Worm (Caenorhabditis elegans) whole organism, L1 larva: ENCODE results near the gene T09F3.5.

Experiments used
- C04F5.9 ChIP-seq: sonication (generic microtip); optimal IDR thresholded peaks from 2 replicates; lab custom pipeline; 2016; ENCODE audit warnings: missing genetic modification characterization, missing compliant biosample characterization
- C16A3.4 ChIP-seq: fragments of 150-350 bp; optimal IDR thresholded peaks from 2 replicates; lab custom pipeline; 2014; ENCODE audit warnings: missing biosample characterization, missing genetic modification characterization
- Y116A8C.19 ChIP-seq: sonication (generic microtip); optimal IDR thresholded peaks from 2 replicates; lab custom pipeline; 2016; ENCODE audit warnings: missing compliant biosample characterization, missing genetic modification characterization, borderline replicate concordance
- aha-1 ChIP-seq: fragments of 150-350 bp; optimal IDR thresholded peaks from 2 replicates; lab custom pipeline; 2014; ENCODE audit warnings: missing biosample characterization, missing genetic modification characterization
- aly-2 ChIP-seq: fragments of 150-350 bp; optimal IDR thresholded peaks from 2 replicates; lab custom pipeline; 2014; ENCODE audit warnings: missing biosample characterization, missing genetic modification characterization
- ceh-63 ChIP-seq: fragments of 200-800 bp; sonication (Bioruptor generic); optimal IDR thresholded peaks from 2 replicates; lab custom pipeline; 2018; ENCODE audit warnings: mild to moderate bottlenecking, missing genetic modification characterization, missing compliant biosample characterization
- ceh-82 ChIP-seq, 3 experiments: fragments of 150-350 bp in 1 of 3; sonication (generic microtip) in 2 of 3; optimal IDR thresholded peaks; 2 replicates each; lab custom pipeline; 2014 to 2017; ENCODE audit warnings: missing biosample characterization in 3 of 3, missing genetic modification characterization in 3 of 3
- ces-1 ChIP-seq: fragments of 150-350 bp; optimal IDR thresholded peaks from 2 replicates; lab custom pipeline; 2014; ENCODE audit warnings: missing biosample characterization, missing genetic modification reagents, missing genetic modification characterization
- dsc-1 ChIP-seq: sonication (generic microtip); optimal IDR thresholded peaks from 2 replicates; lab custom pipeline; 2016; ENCODE audit warnings: mild to moderate bottlenecking, missing genetic modification characterization, missing compliant biosample characterization
- efl-1 ChIP-seq, 4 experiments: fragments of 150-350 bp; optimal IDR thresholded peaks in 3 of 4; peaks in 1 of 4; 1 replicate in 1 of 4; 2 replicates in 3 of 4; lab custom pipeline; 2014; ENCODE audit warnings: missing biosample characterization in 2 of 4, missing genetic modification characterization in 2 of 4, missing genetic modification reagents in 2 of 4
- efl-3 ChIP-seq: fragments of 200-800 bp; sonication (Bioruptor generic); optimal IDR thresholded peaks from 2 replicates; lab custom pipeline; 2018; ENCODE audit warnings: mild to moderate bottlenecking, missing genetic modification characterization, missing compliant biosample characterization
- egl-27 ChIP-seq, 2 experiments: fragments of 150-350 bp in 1 of 2; sonication (generic microtip); optimal IDR thresholded peaks; 3 replicates each; lab custom pipeline; 2017 to 2018; ENCODE audit warnings: missing biosample characterization in 2 of 2, missing genetic modification characterization in 2 of 2, missing genetic modification reagents in 2 of 2
- fkh-8 ChIP-seq: sonication (generic microtip); optimal IDR thresholded peaks from 2 replicates; lab custom pipeline; 2016; ENCODE audit warnings: mild to moderate bottlenecking, missing genetic modification characterization, missing compliant biosample characterization
- hpl-2 ChIP-seq: fragments of 150-350 bp; optimal IDR thresholded peaks from 2 replicates; lab custom pipeline; 2014; ENCODE audit warnings: missing biosample characterization, missing genetic modification reagents, missing genetic modification characterization
- jun-1 ChIP-seq: fragments of 150-350 bp; optimal IDR thresholded peaks from 2 replicates; lab custom pipeline; 2014; ENCODE audit warnings: missing biosample characterization, missing genetic modification reagents, missing genetic modification characterization
- lin-13 ChIP-seq: fragments of 150-350 bp; optimal IDR thresholded peaks from 2 replicates; lab custom pipeline; 2014; ENCODE audit warnings: missing biosample characterization, missing genetic modification reagents, missing genetic modification characterization
- lin-35 ChIP-seq, 2 experiments: fragments of 150-350 bp; optimal IDR thresholded peaks; 2 replicates each; lab custom pipeline; 2014; ENCODE audit warnings: missing biosample characterization in 2 of 2, missing genetic modification characterization in 2 of 2, missing genetic modification reagents in 2 of 2
- lin-39 ChIP-seq: fragments of 150-350 bp; optimal IDR thresholded peaks from 2 replicates; lab custom pipeline; 2014; ENCODE audit warnings: missing biosample characterization, missing genetic modification reagents, missing genetic modification characterization
- lsy-2 ChIP-seq, 2 experiments: fragments of 150-350 bp; optimal IDR thresholded peaks; 2 replicates each; lab custom pipeline; 2014; ENCODE audit warnings: missing biosample characterization in 2 of 2, missing genetic modification characterization in 2 of 2
- mef-2 ChIP-seq: fragments of 150-350 bp; optimal IDR thresholded peaks from 2 replicates; lab custom pipeline; 2014; ENCODE audit warnings: missing biosample characterization, missing genetic modification characterization
- nhr-11 ChIP-seq: fragments of 150-350 bp; optimal IDR thresholded peaks from 2 replicates; lab custom pipeline; 2014; ENCODE audit warnings: missing biosample characterization, missing genetic modification characterization
- nhr-12 ChIP-seq: sonication (generic microtip); optimal IDR thresholded peaks from 2 replicates; lab custom pipeline; 2017; ENCODE audit warnings: missing biosample characterization, missing genetic modification characterization
- nhr-19 ChIP-seq: fragments of 200-800 bp; sonication (Bioruptor generic); conservative IDR thresholded peaks from 2 replicates; pipeline ENCODE4 v1.3.6; 2022; ENCODE audit warnings: missing genetic modification characterization, missing compliant biosample characterization
- nhr-47 ChIP-seq: sonication (generic microtip); optimal IDR thresholded peaks from 2 replicates; lab custom pipeline; 2016; ENCODE audit warnings: mild to moderate bottlenecking, missing genetic modification characterization, moderate library complexity, missing compliant biosample characterization
- nhr-77 ChIP-seq: fragments of 150-350 bp; optimal IDR thresholded peaks from 2 replicates; lab custom pipeline; 2014; ENCODE audit warnings: missing biosample characterization, missing genetic modification characterization
- nhr-85 ChIP-seq: sonication (generic microtip); peaks from one replicate; lab custom pipeline; 2016; ENCODE audit warnings: missing genetic modification characterization, inconsistent platforms, missing compliant biosample characterization
- pqm-1 ChIP-seq: sonication (generic microtip); optimal IDR thresholded peaks from 3 replicates; lab custom pipeline; 2017; ENCODE audit warnings: missing biosample characterization, missing genetic modification characterization
- rnt-1 ChIP-seq: sonication (generic microtip); optimal IDR thresholded peaks from 2 replicates; lab custom pipeline; 2016; ENCODE audit warnings: mild to moderate bottlenecking, missing genetic modification characterization, moderate library complexity, missing compliant biosample characterization
- skn-1 ChIP-seq: fragments of 150-350 bp; optimal IDR thresholded peaks from 2 replicates; lab custom pipeline; 2014; ENCODE audit warnings: missing biosample characterization, missing genetic modification characterization
- snu-23 ChIP-seq: sonication (generic microtip); optimal IDR thresholded peaks from 2 replicates; lab custom pipeline; 2016; ENCODE audit warnings: missing genetic modification characterization, missing compliant biosample characterization
- swsn-7 ChIP-seq: sonication (generic microtip); optimal IDR thresholded peaks from 2 replicates; lab custom pipeline; 2016; ENCODE audit warnings: missing genetic modification characterization, missing compliant biosample characterization
- tbx-2 ChIP-seq: sonication (generic microtip); optimal IDR thresholded peaks from 2 replicates; lab custom pipeline; 2016; ENCODE audit warnings: missing genetic modification characterization, missing compliant biosample characterization
- tlp-1 ChIP-seq: fragments of 150-350 bp; optimal IDR thresholded peaks from 2 replicates; lab custom pipeline; 2014; ENCODE audit warnings: missing biosample characterization, missing genetic modification characterization
- unc-130 ChIP-seq: fragments of 150-350 bp; optimal IDR thresholded peaks from 2 replicates; lab custom pipeline; 2017; ENCODE audit warnings: missing biosample characterization, missing genetic modification characterization, inconsistent platforms
- unc-62 ChIP-seq: fragments of 150-350 bp; optimal IDR thresholded peaks from 2 replicates; lab custom pipeline; 2014; ENCODE audit warnings: missing biosample characterization, missing genetic modification reagents, missing genetic modification characterization
- unc-86 ChIP-seq: sonication (generic microtip); optimal IDR thresholded peaks from 2 replicates; lab custom pipeline; 2016; ENCODE audit warnings: missing genetic modification characterization, missing compliant biosample characterization
- zag-1 ChIP-seq: fragments of 150-350 bp; optimal IDR thresholded peaks from 2 replicates; lab custom pipeline; 2014; ENCODE audit warnings: missing biosample characterization, missing genetic modification characterization
- ztf-4 ChIP-seq: fragments of 150-350 bp; optimal IDR thresholded peaks from 2 replicates; lab custom pipeline; 2014; ENCODE audit warnings: missing biosample characterization, missing genetic modification characterization

The T09F3.5 gene

ce11 chrII:10350487-10350886 lies 46.2 kb upstream of the T09F3.5 start, which contains the start of gene C07E3.9 (continued):
- TF ChIP-seq mef-2 (tag; lab: Kevin White, UChicago) (no peak), unc-86 (tag; lab: Kevin White, UChicago) (no peak), aha-1 (tag; lab: Kevin White, UChicago) (no peak), efl-3 (GFP tag; lab: Kevin White, UChicago) (no peak), lin-13 (GFP tag; lab: Kevin White, UChicago) (no peak), hpl-2 (GFP tag; lab: Kevin White, UChicago) (no peak), egl-27 (tag; optimal IDR thresholded peaks at IDR 0.05; lab: Kevin White, UChicago) (no peak)
- TF ChIP-seq, all 84 proteins: peak for 20

ce11 chrII:10351963-10352362 lies 44.7 kb upstream of the T09F3.5 start, which contains the start of gene C07E3.8:
TSS of gene C07E3.8 (plus strand) at chrII:10352263.
- TF ChIP-seq tbx-2 (tag; lab: Kevin White, UChicago) (no peak), ces-1 (GFP tag; lab: Kevin White, UChicago) (no peak), swsn-7 (tag; lab: Kevin White, UChicago) (no peak), tlp-1 (tag; lab: Kevin White, UChicago) (no peak), lin-35 (GFP tag; optimal IDR thresholded peaks at IDR 0.05; lab: Kevin White, UChicago) (no peak), snu-23 (GFP tag; lab: Kevin White, UChicago) (no peak), skn-1 (tag; lab: Kevin White, UChicago) (no peak), hpl-2 (GFP tag; lab: Kevin White, UChicago) (no peak), ceh-63 (GFP tag; lab: Kevin White, UChicago) (no peak), lsy-2 (tag; optimal IDR thresholded peaks at IDR 0.05; lab: Kevin White, UChicago) (no peak), nhr-12 (tag; lab: Kevin White, UChicago) (no peak), pqm-1 (tag; lab: Kevin White, UChicago) (no peak), nhr-19 (GFP tag; lab: Robert Waterston, UW) (no peak), rnt-1 (tag; lab: Kevin White, UChicago) (no peak), unc-130 (tag; lab: Kevin White, UChicago) (no peak), ceh-82 (tag; optimal IDR thresholded peaks at IDR 0.05; lab: Kevin White, UChicago) (no peak), Y116A8C.19 (no peak), C16A3.4 (tag; lab: Kevin White, UChicago) (no peak), aly-2 (tag; lab: Kevin White, UChicago) (no peak)

ce11 chrII:10357468-10358007 lies 39.1 kb upstream of the T09F3.5 start, which contains the start of gene C07E3.3:
TSS of gene C07E3.3 (minus strand) at chrII:10357518.
- TF ChIP-seq efl-1 (optimal IDR thresholded peaks at IDR 0.05; lab: Kevin White, UChicago) = no peak
- peak in 1 of 2 experiments; percentile 92 for TF ChIP-seq efl-1 (GFP tag; optimal IDR thresholded peaks at IDR 0.05 in 1 of 2; lab: Kevin White, UChicago)
- no peak for TF ChIP-seq lin-39 (tag; lab: Kevin White, UChicago)
- no peak for TF ChIP-seq jun-1 (tag; lab: Kevin White, UChicago)
- TF ChIP-seq, all 84 proteins: peak for 1

- no peak for TF ChIP-seq lin-35 (GFP tag; optimal IDR thresholded peaks at IDR 0.05; lab: Kevin White, UChicago)
- no peak for TF ChIP-seq nhr-11 (tag; lab: Kevin White, UChicago)
- TF ChIP-seq nhr-85 (tag; lab: Kevin White, UChicago) = no peak
- no peak for TF ChIP-seq lin-13 (GFP tag; lab: Kevin White, UChicago)
- TF ChIP-seq C04F5.9 = no peak
- no peak for TF ChIP-seq ztf-4 (tag; lab: Kevin White, UChicago)
- TF ChIP-seq zag-1 (tag; lab: Kevin White, UChicago) = no peak
- TF ChIP-seq efl-3 (GFP tag; lab: Kevin White, UChicago) = no peak
These were observed 36.2 kb upstream of the T09F3.5 start, which contains the start of gene C07E3.4 for ce11 chrII:10360487-10360886. TSS of gene C07E3.4 (plus strand) at chrII:10360787.

ce11 chrII:10367202-10367601 lies 29.5 kb upstream of the T09F3.5 start, which contains the start of gene ceh-57:
TSS of gene ceh-57 (minus strand) at chrII:10367296.
- TF ChIP-seq swsn-7 (tag; lab: Kevin White, UChicago) (no peak), ces-1 (GFP tag; lab: Kevin White, UChicago) (no peak), C16A3.4 (tag; lab: Kevin White, UChicago) (no peak), unc-62 (GFP tag; lab: Kevin White, UChicago) (no peak), lin-39 (tag; lab: Kevin White, UChicago) (no peak), dsc-1 (tag; lab: Kevin White, UChicago) (peak; percentile 64), fkh-8 (tag; lab: Kevin White, UChicago) (peak; percentile 53), nhr-77 (no peak), nhr-47 (peak; percentile 5), ztf-4 (tag; lab: Kevin White, UChicago) (no peak)
